Fruit fly (Drosophila melanogaster) whole organism, embryonic: Measurements from ENCODE around the gene CG13991.

Experiments used
- Blimp-1 ChIP-seq: fragments of 200-800 bp; sonication (Bioruptor generic); optimal IDR thresholded peaks from 3 replicates; lab custom pipeline; 2018; ENCODE audit warnings: missing biosample characterization, missing genetic modification characterization, mild to moderate bottlenecking, moderate library complexity, missing genetic modification reagents
- CG16813 ChIP-seq: fragments of 200-800 bp; sonication (Bioruptor generic); IDR thresholded peaks from 3 replicates; pipeline ENCODE4 v1.3.6; 2022; ENCODE audit warnings: missing biosample characterization, missing genetic modification characterization; ENCODE audit not compliant: partially characterized antibody
- CG17361 ChIP-seq: fragments of 200-800 bp; sonication (Bioruptor generic); IDR thresholded peaks from 3 replicates; pipeline ENCODE4 v1.3.6; 2022; ENCODE audit warnings: missing biosample characterization, missing genetic modification characterization
- CG18619 ChIP-seq: fragments of 200-800 bp; sonication (Bioruptor generic); optimal IDR thresholded peaks from 3 replicates; lab custom pipeline; 2017; ENCODE audit warnings: missing biosample characterization, mild to moderate bottlenecking, missing genetic modification characterization
- CG2120 ChIP-seq: fragments of 200-800 bp; sonication (Bioruptor generic); optimal IDR thresholded peaks from 3 replicates; lab custom pipeline; 2016; ENCODE audit warnings: missing biosample characterization, missing genetic modification characterization
- CG3163 ChIP-seq: fragments of 200-800 bp; sonication (Bioruptor generic); optimal IDR thresholded peaks from 3 replicates; lab custom pipeline; 2016; ENCODE audit warnings: missing biosample characterization, missing genetic modification characterization
- CG33557 ChIP-seq: fragments of 200-800 bp; sonication (Bioruptor generic); optimal IDR thresholded peaks from 2 replicates; lab custom pipeline; 2019; ENCODE audit warnings: missing biosample characterization, mild to moderate bottlenecking, missing genetic modification characterization, moderate library complexity
- CG34422 ChIP-seq: fragments of 200-800 bp; sonication (Bioruptor generic); IDR thresholded peaks from 3 replicates; pipeline ENCODE4 v1.3.6; 2022; ENCODE audit warnings: missing biosample characterization, missing genetic modification characterization
- CG4328 ChIP-seq: fragments of 200-800 bp; sonication (Bioruptor generic); optimal IDR thresholded peaks from 3 replicates; lab custom pipeline; 2017; ENCODE audit warnings: missing biosample characterization, missing genetic modification reagents, missing genetic modification characterization
- CG4617 ChIP-seq: fragments of 200-800 bp; sonication (Bioruptor generic); optimal IDR thresholded peaks from 3 replicates; lab custom pipeline; 2016; ENCODE audit warnings: missing biosample characterization, missing genetic modification characterization, borderline replicate concordance
- CG7745 ChIP-seq: fragments of 200-800 bp; sonication (Bioruptor generic); optimal IDR thresholded peaks from 2 replicates; lab custom pipeline; 2018; ENCODE audit warnings: missing biosample characterization, mild to moderate bottlenecking, missing genetic modification characterization, moderate library complexity
- CG9817 ChIP-seq: fragments of 200-800 bp; sonication (Bioruptor generic); optimal IDR thresholded peaks from 2 replicates; lab custom pipeline; 2018; ENCODE audit warnings: missing biosample characterization, mild to moderate bottlenecking, missing genetic modification characterization, moderate library complexity
- CoRest ChIP-seq: fragments of 200-800 bp; sonication (Bioruptor generic); optimal IDR thresholded peaks from 3 replicates; lab custom pipeline; 2018; ENCODE audit warnings: missing biosample characterization, mild to moderate bottlenecking, missing genetic modification characterization, moderate library complexity
- D ChIP-seq, 2 experiments: fragments of 200-800 bp in 1 of 2; fragments of >200 bp in 1 of 2; sonication (Bioruptor generic) in 1 of 2; optimal IDR thresholded peaks; 2 replicates in 1 of 2; 3 replicates in 1 of 2; lab custom pipeline; 2017; ENCODE audit warnings: mild to moderate bottlenecking in 1 of 2, missing biosample characterization in 1 of 2, missing genetic modification characterization in 1 of 2, missing genetic modification reagents in 1 of 2
- Doc2 ChIP-seq: fragments of 200-800 bp; sonication (Bioruptor generic); IDR thresholded peaks from 2 replicates; pipeline ENCODE4 v1.3.6; 2022; ENCODE audit warnings: missing biosample characterization, missing genetic modification characterization
- E2f2 ChIP-seq: fragments of 200-800 bp; sonication (Bioruptor generic); IDR thresholded peaks from 2 replicates; pipeline ENCODE4 v1.3.6; 2022; ENCODE audit warnings: missing biosample characterization, missing genetic modification characterization
- Gsc ChIP-seq: fragments of 200-800 bp; sonication (Bioruptor generic); IDR thresholded peaks from 2 replicates; pipeline ENCODE4 v1.3.6; 2022; ENCODE audit warnings: missing biosample characterization, missing genetic modification characterization
- HLHmδ ChIP-seq: fragments of 200-800 bp; sonication (Bioruptor generic); optimal IDR thresholded peaks from 2 replicates; lab custom pipeline; 2018; ENCODE audit warnings: missing biosample characterization, mild to moderate bottlenecking, missing genetic modification characterization, moderate library complexity
- Hr51 ChIP-seq, 2 experiments: fragments of 200-800 bp; sonication (Bioruptor generic); optimal IDR thresholded peaks; 2 replicates in 1 of 2; 3 replicates in 1 of 2; lab custom pipeline; 2016 to 2018; ENCODE audit warnings: missing biosample characterization in 2 of 2, missing genetic modification characterization in 2 of 2, mild to moderate bottlenecking in 1 of 2, moderate library complexity in 1 of 2
- MBD-R2 ChIP-seq: fragments of 200-800 bp; sonication (Bioruptor generic); IDR thresholded peaks from 2 replicates; pipeline ENCODE4 v1.3.6; 2022; ENCODE audit warnings: missing biosample characterization, missing genetic modification characterization
- Mad ChIP-seq: fragments of 200-800 bp; sonication (Bioruptor generic); optimal IDR thresholded peaks from 2 replicates; lab custom pipeline; 2016; ENCODE audit warnings: missing biosample characterization, missing genetic modification characterization
- Max ChIP-seq: fragments of 200-800 bp; sonication (Bioruptor generic); optimal IDR thresholded peaks from 2 replicates; lab custom pipeline; 2016; ENCODE audit warnings: missing biosample characterization, mild to moderate bottlenecking, missing genetic modification characterization
- Med ChIP-seq: fragments of 200-800 bp; sonication (Bioruptor generic); peaks from one replicate; lab custom pipeline; 2016; ENCODE audit warnings: missing biosample characterization, missing genetic modification characterization, mild to moderate bottlenecking, inconsistent platforms, moderate library complexity
- Nf-YC ChIP-seq: fragments of 200-800 bp; optimal IDR thresholded peaks from 3 replicates; lab custom pipeline; 2019; ENCODE audit warnings: missing biosample characterization, mild to moderate bottlenecking, missing genetic modification characterization, moderate library complexity
- Oaz ChIP-seq: fragments of 200-800 bp; sonication (Bioruptor generic); IDR thresholded peaks from 2 replicates; pipeline ENCODE4 v1.3.6; 2022; ENCODE audit warnings: missing biosample characterization, missing genetic modification characterization
- Pdp1 ChIP-seq, 2 experiments: fragments of 200-800 bp; sonication (Bioruptor generic); optimal IDR thresholded peaks; 3 replicates each; lab custom pipeline; 2016; ENCODE audit warnings: missing biosample characterization in 2 of 2, missing genetic modification characterization in 2 of 2, mild to moderate bottlenecking in 1 of 2, moderate library complexity in 1 of 2
- Scr ChIP-seq: fragments of 200-800 bp; sonication (Bioruptor generic); IDR thresholded peaks from 2 replicates; pipeline ENCODE4 v1.3.6; 2022; ENCODE audit warnings: missing biosample characterization, missing genetic modification characterization; ENCODE audit not compliant: partially characterized antibody
- Sin3A ChIP-seq: fragments of >200 bp; optimal IDR thresholded peaks from 2 replicates; lab custom pipeline; 2018
- TFAM ChIP-seq: fragments of 200-800 bp; sonication (Bioruptor generic); optimal IDR thresholded peaks from 2 replicates; lab custom pipeline; 2017; ENCODE audit warnings: missing biosample characterization, missing genetic modification characterization, inconsistent platforms
- amos ChIP-seq: fragments of 200-800 bp; sonication (Bioruptor generic); IDR thresholded peaks from 2 replicates; pipeline ENCODE4 v1.3.6; 2022; ENCODE audit warnings: missing biosample characterization, missing genetic modification characterization; ENCODE audit not compliant: partially characterized antibody
- ash1 ChIP-seq: fragments of 200-800 bp; sonication (Bioruptor generic); optimal IDR thresholded peaks from 2 replicates; lab custom pipeline; 2018; ENCODE audit warnings: missing biosample characterization, mild to moderate bottlenecking, missing genetic modification characterization
- bab2 ChIP-seq: fragments of 200-800 bp; sonication (Bioruptor generic); optimal IDR thresholded peaks from 2 replicates; lab custom pipeline; 2016; ENCODE audit warnings: missing biosample characterization, missing genetic modification characterization
- bbx ChIP-seq: fragments of 200-800 bp; sonication (Bioruptor generic); IDR thresholded peaks from 2 replicates; pipeline ENCODE4 v1.3.6; 2022; ENCODE audit warnings: missing biosample characterization, missing genetic modification characterization; ENCODE audit not compliant: partially characterized antibody
- br ChIP-seq: fragments of >200 bp; optimal IDR thresholded peaks from 2 replicates; lab custom pipeline; 2017
- chn ChIP-seq: fragments of 200-800 bp; sonication (Bioruptor generic); optimal IDR thresholded peaks from 2 replicates; lab custom pipeline; 2016; ENCODE audit warnings: missing biosample characterization, missing genetic modification characterization
- grau ChIP-seq: fragments of 200-800 bp; optimal IDR thresholded peaks from 3 replicates; lab custom pipeline; 2019; ENCODE audit warnings: missing biosample characterization, mild to moderate bottlenecking, missing genetic modification characterization, moderate library complexity
- gsb ChIP-seq: fragments of 200-800 bp; sonication (Bioruptor generic); IDR thresholded peaks from 2 replicates; pipeline ENCODE4 v1.3.6; 2022; ENCODE audit warnings: missing biosample characterization, missing genetic modification characterization
- hb ChIP-seq: fragments of 200-800 bp; sonication (Bioruptor generic); IDR thresholded peaks from 3 replicates; pipeline ENCODE4 v1.3.6; 2022; ENCODE audit warnings: missing biosample characterization, missing genetic modification characterization; ENCODE audit not compliant: partially characterized antibody
- lilli ChIP-seq: fragments of 200-800 bp; sonication (Bioruptor generic); optimal IDR thresholded peaks from 3 replicates; lab custom pipeline; 2016; ENCODE audit warnings: missing biosample characterization, missing genetic modification characterization
- nerfin-1 ChIP-seq: fragments of 200-800 bp; sonication (Bioruptor generic); optimal IDR thresholded peaks from 3 replicates; lab custom pipeline; 2019; ENCODE audit warnings: missing biosample characterization, mild to moderate bottlenecking, missing genetic modification characterization, moderate library complexity
- pho ChIP-seq: fragments of 200-800 bp; sonication (Bioruptor generic); optimal IDR thresholded peaks from 2 replicates; lab custom pipeline; 2016; ENCODE audit warnings: missing biosample characterization, missing genetic modification characterization
- tap ChIP-seq: fragments of 200-800 bp; optimal IDR thresholded peaks from 3 replicates; lab custom pipeline; 2019; ENCODE audit warnings: missing biosample characterization, mild to moderate bottlenecking, missing genetic modification characterization, moderate library complexity
- trem ChIP-seq: fragments of 200-800 bp; optimal IDR thresholded peaks from 3 replicates; lab custom pipeline; 2019; ENCODE audit warnings: missing biosample characterization, mild to moderate bottlenecking, missing genetic modification characterization, moderate library complexity
- unpg ChIP-seq: fragments of 200-800 bp; sonication (Bioruptor generic); optimal IDR thresholded peaks from 3 replicates; lab custom pipeline; 2018; ENCODE audit warnings: missing biosample characterization, mild to moderate bottlenecking, missing genetic modification characterization, moderate library complexity
- vnd ChIP-seq: fragments of 200-800 bp; sonication (Bioruptor generic); IDR thresholded peaks from 3 replicates; pipeline ENCODE4 v1.3.6; 2022; ENCODE audit warnings: missing biosample characterization, missing genetic modification characterization; ENCODE audit not compliant: partially characterized antibody
- z ChIP-seq: fragments of 200-800 bp; sonication (Bioruptor generic); IDR thresholded peaks from 3 replicates; pipeline ENCODE4 v1.3.6; 2022; ENCODE audit warnings: missing biosample characterization, missing genetic modification characterization
- zen ChIP-seq: fragments of 200-800 bp; sonication (Bioruptor generic); optimal IDR thresholded peaks from 3 replicates; lab custom pipeline; 2018; ENCODE audit warnings: missing biosample characterization, mild to moderate bottlenecking, missing genetic modification characterization, moderate library complexity

Gene CG13991

DNA sequence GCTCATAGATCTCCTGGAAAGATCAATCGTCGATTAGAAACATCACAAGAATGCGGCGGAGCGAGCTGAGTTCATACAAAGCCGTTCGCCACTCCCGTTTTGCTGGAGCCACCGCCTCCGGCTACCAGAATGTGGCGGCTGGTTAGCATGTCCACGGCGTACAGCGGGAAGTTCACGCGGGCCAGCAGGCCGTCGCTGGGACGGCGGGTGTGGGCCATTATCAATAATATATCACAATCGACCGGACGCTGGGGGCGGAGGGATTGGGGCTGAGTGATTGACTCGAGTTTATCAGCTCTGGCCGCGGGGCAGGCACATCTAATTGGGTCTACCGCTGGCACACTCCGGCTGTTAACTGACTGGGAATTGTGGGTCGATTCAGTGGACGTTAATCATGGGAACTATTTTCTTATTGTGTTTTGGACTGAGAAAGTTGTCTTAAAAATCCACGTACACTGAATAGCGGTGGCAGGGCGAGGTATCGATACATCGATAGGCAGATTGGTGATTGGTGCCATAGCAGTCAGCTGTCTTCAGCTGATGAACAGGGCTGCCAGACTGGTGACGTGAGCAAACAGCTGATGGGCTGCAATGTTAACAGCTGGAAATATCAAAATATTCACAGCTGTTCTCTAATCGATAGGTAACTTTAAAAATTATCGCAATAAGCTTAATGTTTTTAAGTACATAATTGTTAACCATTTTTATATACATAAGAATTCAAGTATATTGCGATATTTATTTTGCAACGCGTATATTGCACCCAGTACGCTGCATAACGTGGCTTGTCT, 40.5 kb upstream of the CG13991 start, which contains the start of gene CG9175 (continued):
- TF ChIP-seq CG4617 (GFP tag; lab: Kevin White, UChicago) (peak; percentile 96), zen (tag; lab: Kevin White, UChicago) (peak; percentile 63), Mad (GFP tag; lab: Kevin White, UChicago) (peak; percentile 30), br (lab: Kevin White, UChicago) (no peak), CG33557 (no peak), CG18619 (GFP tag; lab: Kevin White, UChicago) (peak; percentile 36), Nf-YC (tag; lab: Kevin White, UChicago) (peak; percentile 44), Doc2 (no peak), Pdp1 (GFP tag; optimal IDR thresholded peaks at IDR 0.05; lab: Kevin White, UChicago) (peak; percentile 22 to 63), z (GFP tag; lab: Robert Waterston, UW) (no peak), lilli (GFP tag; lab: Kevin White, UChicago) (peak; percentile 41), unpg (GFP tag; lab: Kevin White, UChicago) (peak; percentile 20), CG16813 (GFP tag; lab: Robert Waterston, UW) (peak; percentile 95), Hr51 (GFP tag; optimal IDR thresholded peaks at IDR 0.05; lab: Kevin White, UChicago) (peak; percentile 2 to 42), Scr (GFP tag; lab: Robert Waterston, UW) (peak; percentile 93), CG34422 (GFP tag; lab: Robert Waterston, UW) (peak; percentile 81), trem (tag; lab: Kevin White, UChicago) (peak; percentile 86), TFAM (no peak), Sin3A (lab: Kevin White, UChicago) (peak; percentile 73), Med (GFP tag; lab: Kevin White, UChicago) (peak; percentile 93), CG4328 (peak; percentile 4), nerfin-1 (peak; percentile 37), bab2 (GFP tag; lab: Kevin White, UChicago) (peak; percentile 8), grau (tag; lab: Kevin White, UChicago) (peak; percentile 46), pho (peak; percentile 69), amos (GFP tag; lab: Robert Waterston, UW) (peak; percentile 98), vnd (GFP tag; lab: Robert Waterston, UW) (peak; percentile 87), HLHmδ (GFP tag; lab: Kevin White, UChicago) (peak; percentile 83), E2f2 (peak; percentile 55; the same call in 1 of the 2 replicates), chn (GFP tag; lab: Kevin White, UChicago) (peak; percentile 30), CG17361 (peak; percentile 19; the same call in 1 of the 3 replicates), Oaz (GFP tag; lab: Robert Waterston, UW) (peak; percentile 13; the same call in 1 of the 2 replicates), ash1 (GFP tag; lab: Kevin White, UChicago) (peak; percentile 28), bbx (GFP tag; lab: Robert Waterston, UW) (peak; percentile 97), D (optimal IDR thresholded peaks at IDR 0.05; lab: Kevin White, UChicago) (peak; percentile 58), D (GFP tag; optimal IDR thresholded peaks at IDR 0.05; lab: Kevin White, UChicago) (no peak), CoRest (tag; lab: Kevin White, UChicago) (peak; percentile 33), CG7745 (tag; lab: Kevin White, UChicago) (no peak), gsb (GFP tag; lab: Robert Waterston, UW) (no peak), Gsc (GFP tag; lab: Robert Waterston, UW) (no peak), tap (tag; lab: Kevin White, UChicago) (peak; percentile 42), hb (GFP tag; lab: Robert Waterston, UW) (peak; percentile 93), Blimp-1 (GFP tag; lab: Kevin White, UChicago) (peak; percentile 22), Max (GFP tag; lab: Kevin White, UChicago) (no peak), CG2120 (peak; percentile 61), MBD-R2 (GFP tag; lab: Robert Waterston, UW) (peak; percentile 98), CG9817 (peak; percentile 46), CG3163 (GFP tag; lab: Kevin White, UChicago) (peak; percentile 23)
